Worm (Caenorhabditis elegans): Measurements from ENCODE around the gene slc-28.2.

- TF ChIP-seq elt-1 (tag; optimal IDR thresholded peaks at IDR 0.05; ENCODE audit: borderline replicate concordance, insufficient read depth) (no peak), sptf-1 (tag; optimal IDR thresholded peaks at IDR 0.05) (no peak), blmp-1 (tag; optimal IDR thresholded peaks at IDR 0.05) (no peak), lin-13 (tag; optimal IDR thresholded peaks at IDR 0.05) (no peak), unc-62 (GFP tag; optimal IDR thresholded peaks at IDR 0.05) (no peak)
Measured at ce11 chrV:3496880-3497279, 36.9 kb downstream of the slc-28.2 start, which contains the start of gene C07G3.15.

Measured in whole organism, mixed stage, embryonic.